Worm (Caenorhabditis elegans) whole organism, young adult: ENCODE data around the gene E02H9.13.
A peak's percentile ranks its signal among the peaks of the same experiment; 100 is the strongest.

Source experiments
- B0336.3 ChIP-seq: fragments of 200-800 bp; sonication (Bioruptor generic); IDR thresholded peaks from 2 replicates; pipeline ENCODE4 v1.3.6; 2022; ENCODE audit warnings: missing genetic modification characterization, missing compliant biosample characterization
- F23B12.7 ChIP-seq: sonication (generic microtip); optimal IDR thresholded peaks from 2 replicates; lab custom pipeline; 2017; ENCODE audit warnings: missing genetic modification characterization, mild to moderate bottlenecking, missing compliant biosample characterization, antibody characterized with exemption, moderate library complexity; ENCODE audit not compliant: insufficient read depth
- F49E8.2 ChIP-seq: sonication (generic microtip); optimal IDR thresholded peaks from 3 replicates; lab custom pipeline; 2017; ENCODE audit warnings: missing genetic modification characterization, mild to moderate bottlenecking, missing compliant biosample characterization, antibody characterized with exemption, moderate library complexity; ENCODE audit not compliant: insufficient read depth
- F55B11.4 ChIP-seq: sonication (generic microtip); optimal IDR thresholded peaks from 2 replicates; lab custom pipeline; 2016; ENCODE audit warnings: missing compliant biosample characterization, missing genetic modification characterization, borderline replicate concordance; ENCODE audit not compliant: insufficient read depth
- K11D2.4 ChIP-seq: fragments of 200-800 bp; sonication (Bioruptor generic); IDR thresholded peaks from 2 replicates; pipeline ENCODE4 v1.3.6; 2022; ENCODE audit warnings: missing genetic modification reagents, missing genetic modification characterization, missing compliant biosample characterization
- T26A5.8 ChIP-seq: sonication (generic microtip); optimal IDR thresholded peaks from 2 replicates; lab custom pipeline; 2016; ENCODE audit warnings: missing genetic modification characterization, missing compliant biosample characterization
- Y95B8A.8 ChIP-seq: fragments of 200-800 bp; sonication (Bioruptor generic); IDR thresholded peaks from 2 replicates; pipeline ENCODE4 v1.3.6; 2022; ENCODE audit warnings: missing genetic modification reagents, missing genetic modification characterization, missing compliant biosample characterization
- ama-1 ChIP-seq, 3 experiments: fragments of 150-350 bp in 1 of 3; sonication (generic microtip) in 2 of 3; optimal IDR thresholded peaks; 2 replicates each; lab custom pipeline; 2014 to 2018; ENCODE audit warnings: missing biosample characterization in 2 of 3, missing genetic modification characterization in 2 of 3, missing genetic modification reagents in 2 of 3
- aptf-2 ChIP-seq: fragments of 200-800 bp; sonication (Bioruptor generic); conservative IDR thresholded peaks from 2 replicates; pipeline ENCODE4 v1.3.6; 2022; ENCODE audit warnings: missing genetic modification reagents, missing genetic modification characterization, missing compliant biosample characterization
- attf-3 ChIP-seq: fragments of 200-800 bp; sonication (Bioruptor generic); conservative IDR thresholded peaks from 2 replicates; pipeline ENCODE4 v1.3.6; 2022; ENCODE audit warnings: missing genetic modification reagents, missing genetic modification characterization, missing compliant biosample characterization
- attf-5 ChIP-seq: fragments of 200-800 bp; sonication (Bioruptor generic); optimal IDR thresholded peaks from 2 replicates; lab custom pipeline; 2018; ENCODE audit warnings: mild to moderate bottlenecking, missing genetic modification characterization, missing compliant biosample characterization
- cebp-1 ChIP-seq, 2 experiments: fragments of 200-800 bp in 1 of 2; sonication (Bioruptor generic) in 1 of 2; sonication (generic microtip) in 1 of 2; IDR thresholded peaks in 1 of 2; optimal IDR thresholded peaks in 1 of 2; 2 replicates each; pipeline versions ENCODE4 v1.3.6 to Lab custom; 2017 to 2022; ENCODE audit warnings: missing compliant biosample characterization in 2 of 2, missing genetic modification characterization in 2 of 2, mild to moderate bottlenecking in 1 of 2, missing genetic modification reagents in 1 of 2, moderate library complexity in 1 of 2
- ceh-40 ChIP-seq: fragments of 200-800 bp; sonication (Bioruptor generic); IDR thresholded peaks from 2 replicates; pipeline ENCODE4 v1.3.6; 2022; ENCODE audit warnings: missing genetic modification characterization, missing compliant biosample characterization
- ceh-79 ChIP-seq: sonication (generic microtip); optimal IDR thresholded peaks from 2 replicates; lab custom pipeline; 2017; ENCODE audit warnings: mild to moderate bottlenecking, missing genetic modification characterization, missing compliant biosample characterization
- chd-7 ChIP-seq: sonication (generic microtip); optimal IDR thresholded peaks from 2 replicates; lab custom pipeline; 2016; ENCODE audit warnings: mild to moderate bottlenecking, missing genetic modification characterization, moderate library complexity, missing compliant biosample characterization
- dox-1 ChIP-seq: fragments of 200-800 bp; sonication (Bioruptor generic); IDR thresholded peaks from 2 replicates; pipeline ENCODE4 v1.3.6; 2022; ENCODE audit warnings: missing genetic modification reagents, missing genetic modification characterization, missing compliant biosample characterization
- dpff-1 ChIP-seq: sonication (generic microtip); optimal IDR thresholded peaks from 2 replicates; lab custom pipeline; 2017; ENCODE audit warnings: mild to moderate bottlenecking, missing genetic modification characterization, missing compliant biosample characterization
- egl-18 ChIP-seq: fragments of 200-800 bp; sonication (Bioruptor generic); IDR thresholded peaks from 2 replicates; pipeline ENCODE4 v1.3.6; 2022; ENCODE audit warnings: missing genetic modification reagents, missing genetic modification characterization, missing compliant biosample characterization
- egrh-3 ChIP-seq: fragments of 200-800 bp; sonication (Bioruptor generic); IDR thresholded peaks from 2 replicates; pipeline ENCODE4 v1.3.6; 2022; ENCODE audit warnings: missing genetic modification reagents, missing genetic modification characterization, missing compliant biosample characterization
- ekl-4 ChIP-seq: fragments of 200-800 bp; sonication (Bioruptor generic); IDR thresholded peaks from 2 replicates; pipeline ENCODE4 v1.3.6; 2022; ENCODE audit warnings: missing genetic modification reagents, missing genetic modification characterization, missing compliant biosample characterization
- hlh-12 ChIP-seq: sonication (generic microtip); optimal IDR thresholded peaks from 2 replicates; lab custom pipeline; 2016; ENCODE audit warnings: missing genetic modification characterization, missing compliant biosample characterization
- hmg-1.2 ChIP-seq: fragments of 200-800 bp; sonication (Bioruptor generic); IDR thresholded peaks from 2 replicates; pipeline ENCODE4 v1.3.6; 2022; ENCODE audit warnings: missing genetic modification reagents, missing genetic modification characterization, missing compliant biosample characterization
- hmg-20 ChIP-seq: fragments of 200-800 bp; sonication (Bioruptor generic); IDR thresholded peaks from 2 replicates; pipeline ENCODE4 v1.3.6; 2022; ENCODE audit warnings: missing genetic modification reagents, missing genetic modification characterization, missing compliant biosample characterization
- let-526 ChIP-seq: fragments of 200-800 bp; sonication (Bioruptor generic); IDR thresholded peaks from 2 replicates; pipeline ENCODE4 v1.3.6; 2022; ENCODE audit warnings: missing genetic modification reagents, missing genetic modification characterization, missing compliant biosample characterization
- let-607 ChIP-seq, 2 experiments: fragments of 200-800 bp in 1 of 2; sonication (Bioruptor generic) in 1 of 2; sonication (generic microtip) in 1 of 2; optimal IDR thresholded peaks; 2 replicates each; lab custom pipeline; 2016 to 2018; ENCODE audit warnings: mild to moderate bottlenecking in 2 of 2, missing compliant biosample characterization in 2 of 2, missing genetic modification characterization in 2 of 2, moderate library complexity in 2 of 2, missing genotype in 1 of 2
- lin-26 ChIP-seq: fragments of 200-800 bp; sonication (Bioruptor generic); IDR thresholded peaks from 2 replicates; pipeline ENCODE4 v1.3.6; 2022; ENCODE audit warnings: missing genetic modification reagents, missing genetic modification characterization, missing compliant biosample characterization
- lin-35 ChIP-seq, 3 experiments: fragments of 150-350 bp in 2 of 3; sonication (generic microtip) in 1 of 3; optimal IDR thresholded peaks; 2 replicates each; lab custom pipeline; 2014 to 2018; ENCODE audit warnings: missing biosample characterization in 3 of 3, missing genetic modification characterization in 3 of 3, missing genetic modification reagents in 3 of 3
- lir-1 ChIP-seq: fragments of 200-800 bp; sonication (Bioruptor generic); conservative IDR thresholded peaks from 2 replicates; pipeline ENCODE4 v1.3.6; 2022; ENCODE audit warnings: missing genetic modification reagents, missing genetic modification characterization, missing compliant biosample characterization
- mcd-1 ChIP-seq: fragments of 200-800 bp; sonication (Bioruptor generic); IDR thresholded peaks from 2 replicates; pipeline ENCODE4 v1.3.6; 2022; ENCODE audit warnings: missing genetic modification reagents, missing genetic modification characterization, missing compliant biosample characterization
- nfya-1 ChIP-seq: sonication (generic microtip); optimal IDR thresholded peaks from 2 replicates; lab custom pipeline; 2017; ENCODE audit warnings: antibody characterized with exemption, missing compliant biosample characterization, missing genetic modification characterization, borderline replicate concordance; ENCODE audit not compliant: insufficient read depth
- nhr-27 ChIP-seq: fragments of 200-800 bp; sonication (Bioruptor generic); optimal IDR thresholded peaks from 2 replicates; lab custom pipeline; 2018; ENCODE audit warnings: mild to moderate bottlenecking, missing genetic modification characterization, moderate library complexity, missing compliant biosample characterization
- pbrm-1 ChIP-seq: fragments of 200-800 bp; sonication (Bioruptor generic); IDR thresholded peaks from 2 replicates; pipeline ENCODE4 v1.3.6; 2022; ENCODE audit warnings: missing genetic modification reagents, missing genetic modification characterization, missing compliant biosample characterization
- rcor-1 ChIP-seq: fragments of 200-800 bp; sonication (Bioruptor generic); IDR thresholded peaks from 2 replicates; pipeline ENCODE4 v1.3.6; 2022; ENCODE audit warnings: missing genetic modification reagents, missing genetic modification characterization, missing compliant biosample characterization
- rec-8 ChIP-seq, 2 experiments: sonication (generic microtip); optimal IDR thresholded peaks; 2 replicates each; lab custom pipeline; 2016; ENCODE audit warnings: mild to moderate bottlenecking in 2 of 2, missing genetic modification characterization in 2 of 2, missing genetic modification reagents in 2 of 2, missing genotype in 2 of 2, missing biosample characterization in 1 of 2, missing compliant biosample characterization in 1 of 2, moderate library complexity in 1 of 2
- sdz-38 ChIP-seq: sonication (generic microtip); optimal IDR thresholded peaks from 2 replicates; lab custom pipeline; 2016; ENCODE audit warnings: missing genotype, missing genetic modification characterization, missing compliant biosample characterization
- snpc-1.1 ChIP-seq: sonication (generic microtip); optimal IDR thresholded peaks from 2 replicates; lab custom pipeline; 2017; ENCODE audit warnings: missing genetic modification characterization, mild to moderate bottlenecking, missing compliant biosample characterization, antibody characterized with exemption, moderate library complexity, missing genotype, missing genetic modification reagents; ENCODE audit not compliant: insufficient read depth
- snpc-3.4 ChIP-seq: sonication (generic microtip); optimal IDR thresholded peaks from 2 replicates; lab custom pipeline; 2017; ENCODE audit warnings: missing genetic modification characterization, mild to moderate bottlenecking, missing compliant biosample characterization, antibody characterized with exemption, moderate library complexity, missing genotype, missing genetic modification reagents
- snpc-4 ChIP-seq, 5 experiments: fragments of 150-350 bp in 1 of 5; sonication (generic microtip) in 4 of 5; optimal IDR thresholded peaks; 2 replicates each; lab custom pipeline; 2014 to 2018; ENCODE audit warnings: missing genetic modification characterization in 5 of 5, missing biosample characterization in 3 of 5, antibody characterized with exemption in 2 of 5, mild to moderate bottlenecking in 2 of 5, missing compliant biosample characterization in 2 of 5, missing genotype in 2 of 5, moderate library complexity in 2 of 5, missing genetic modification reagents in 1 of 5
- sptf-2 ChIP-seq: fragments of 200-800 bp; sonication (Bioruptor generic); optimal IDR thresholded peaks from 2 replicates; lab custom pipeline; 2018; ENCODE audit warnings: mild to moderate bottlenecking, missing genetic modification characterization, missing compliant biosample characterization
- tbp1 ChIP-seq: fragments of 200-800 bp; sonication (Bioruptor generic); optimal IDR thresholded peaks from 2 replicates; lab custom pipeline; 2018; ENCODE audit warnings: mild to moderate bottlenecking, missing genetic modification characterization, missing compliant biosample characterization
- tlf-1 ChIP-seq: fragments of 200-800 bp; sonication (Bioruptor generic); optimal IDR thresholded peaks from 2 replicates; lab custom pipeline; 2018; ENCODE audit warnings: mild to moderate bottlenecking, missing genetic modification characterization, missing compliant biosample characterization
- zfh-2 ChIP-seq: fragments of 200-800 bp; sonication (Bioruptor generic); conservative IDR thresholded peaks from 2 replicates; pipeline ENCODE4 v1.3.6; 2022; ENCODE audit warnings: missing genetic modification reagents, missing genetic modification characterization, missing compliant biosample characterization
- ztf-22 ChIP-seq: fragments of 200-800 bp; sonication (Bioruptor generic); optimal IDR thresholded peaks from 2 replicates; lab custom pipeline; 2018; ENCODE audit warnings: mild to moderate bottlenecking, missing genetic modification characterization, moderate library complexity, missing compliant biosample characterization
- ztf-25 ChIP-seq: fragments of 200-800 bp; sonication (Bioruptor generic); IDR thresholded peaks from 2 replicates; pipeline ENCODE4 v1.3.6; 2022; ENCODE audit warnings: missing genetic modification reagents, missing genetic modification characterization, missing compliant biosample characterization
- ztf-28 ChIP-seq: fragments of 200-800 bp; sonication (Bioruptor generic); IDR thresholded peaks from 2 replicates; pipeline ENCODE4 v1.3.6; 2022; ENCODE audit warnings: missing genetic modification reagents, missing genetic modification characterization, missing compliant biosample characterization

The E02H9.13 gene

ce11 chrIII:2471855-2472254 is 33.3 kb upstream of the E02H9.13 start:
- TF ChIP-seq hmg-20 (no peak), hmg-1.2 (GFP tag; lab: Robert Waterston, UW) (peak; percentile 56; the same call in 1 of the 2 replicates), lin-35 (GFP tag; optimal IDR thresholded peaks at IDR 0.05; lab: Kevin White, UChicago) (peak in 1 of 3 experiments; percentile 22), rcor-1 (GFP tag; lab: Robert Waterston, UW) (0 out of 2 replicates have a peak, but pooled peaks have one; percentile 38), snpc-3.4 (tag; lab: Kevin White, UChicago) (no peak), pbrm-1 (GFP tag; lab: Robert Waterston, UW) (no peak), tbp1 (GFP tag; lab: Kevin White, UChicago) (peak; percentile 1), lir-1 (GFP tag; lab: Robert Waterston, UW) (no peak), let-526 (no peak), F55B11.4 (tag; lab: Kevin White, UChicago) (no peak), let-607 (tag; optimal IDR thresholded peaks at IDR 0.05; lab: Kevin White, UChicago) (no peak), ekl-4 (GFP tag; lab: Robert Waterston, UW) (no peak), snpc-4 (GFP tag; optimal IDR thresholded peaks at IDR 0.05; lab: Kevin White, UChicago) (no peak), snpc-4 (tag; optimal IDR thresholded peaks at IDR 0.05; lab: Kevin White, UChicago) (peak in 1 of 4 experiments; percentile 14), egrh-3 (GFP tag; lab: Robert Waterston, UW) (peak; percentile 73), rec-8 (tag; optimal IDR thresholded peaks at IDR 0.05; lab: Kevin White, UChicago) (no peak), ama-1 (optimal IDR thresholded peaks at IDR 0.05; lab: Kevin White, UChicago) (no peak), ama-1 (GFP tag; optimal IDR thresholded peaks at IDR 0.05; lab: Kevin White, UChicago) (no peak), T26A5.8 (tag; lab: Kevin White, UChicago) (no peak), attf-3 (GFP tag; lab: Robert Waterston, UW) (no peak), snpc-1.1 (no peak), hlh-12 (tag; lab: Kevin White, UChicago) (no peak), tlf-1 (GFP tag; lab: Kevin White, UChicago) (no peak), F23B12.7 (tag; lab: Kevin White, UChicago) (peak; percentile 11), dpff-1 (tag; lab: Kevin White, UChicago) (no peak), cebp-1 (GFP tag; IDR thresholded peaks at IDR 0.05; lab: Robert Waterston, UW) (no peak), cebp-1 (tag; optimal IDR thresholded peaks at IDR 0.05; lab: Kevin White, UChicago) (peak; percentile 57), dox-1 (peak; percentile 53; the same call in 1 of the 2 replicates), ztf-22 (GFP tag; lab: Kevin White, UChicago) (no peak), ztf-28 (GFP tag; lab: Robert Waterston, UW) (no peak), Y95B8A.8 (GFP tag; lab: Robert Waterston, UW) (no peak), sdz-38 (no peak), mcd-1 (GFP tag; lab: Robert Waterston, UW) (peak; percentile 56), ceh-79 (tag; lab: Kevin White, UChicago) (no peak), nhr-27 (no peak), K11D2.4 (0 out of 2 replicates have a peak, but pooled peaks have one; percentile 11), lin-26 (GFP tag; lab: Robert Waterston, UW) (no peak), aptf-2 (no peak), nfya-1 (tag; lab: Kevin White, UChicago) (no peak), ztf-25 (GFP tag; lab: Robert Waterston, UW) (no peak), chd-7 (tag; lab: Kevin White, UChicago) (no peak), sptf-2 (no peak), egl-18 (GFP tag; lab: Robert Waterston, UW) (no peak), zfh-2 (GFP tag; lab: Robert Waterston, UW) (peak; percentile 64), ceh-40 (GFP tag; lab: Robert Waterston, UW) (no peak), F49E8.2 (no peak), B0336.3 (no peak), attf-5 (GFP tag; lab: Kevin White, UChicago) (peak; percentile 72)
